Worm (Caenorhabditis elegans) whole organism, young adult: ENCODE data around the gene oig-3.

ENCODE experiments used
- B0261.1 ChIP-seq: sonication (generic microtip); optimal IDR thresholded peaks from 2 replicates; lab custom pipeline; 2016; ENCODE audit warnings: mild to moderate bottlenecking, missing genetic modification characterization, moderate library complexity, missing compliant biosample characterization
- B0336.3 ChIP-seq: fragments of 200-800 bp; sonication (Bioruptor generic); IDR thresholded peaks from 2 replicates; pipeline ENCODE4 v1.3.6; 2022; ENCODE audit warnings: missing genetic modification characterization, missing compliant biosample characterization
- D2030.7 ChIP-seq: fragments of 200-800 bp; sonication (Bioruptor generic); IDR thresholded peaks from 2 replicates; pipeline ENCODE4 v1.3.6; 2022; ENCODE audit warnings: missing genetic modification reagents, missing genetic modification characterization, missing compliant biosample characterization
- F22D6.2 ChIP-seq: sonication (generic microtip); optimal IDR thresholded peaks from 2 replicates; lab custom pipeline; 2016; ENCODE audit warnings: mild to moderate bottlenecking, missing genetic modification characterization, missing compliant biosample characterization
- F23B12.7 ChIP-seq: sonication (generic microtip); optimal IDR thresholded peaks from 2 replicates; lab custom pipeline; 2017; ENCODE audit warnings: missing genetic modification characterization, mild to moderate bottlenecking, missing compliant biosample characterization, antibody characterized with exemption, moderate library complexity; ENCODE audit not compliant: insufficient read depth
- F37B4.10 ChIP-seq: fragments of 200-800 bp; sonication (Bioruptor generic); IDR thresholded peaks from 2 replicates; pipeline ENCODE4 v1.3.6; 2022; ENCODE audit warnings: missing genetic modification characterization, missing compliant biosample characterization
- F39B2.1 ChIP-seq: fragments of 200-800 bp; sonication (Bioruptor generic); IDR thresholded peaks from 2 replicates; pipeline ENCODE4 v1.3.6; 2022; ENCODE audit warnings: missing genetic modification reagents, missing genetic modification characterization, missing compliant biosample characterization
- F55B11.4 ChIP-seq: sonication (generic microtip); optimal IDR thresholded peaks from 2 replicates; lab custom pipeline; 2016; ENCODE audit warnings: missing compliant biosample characterization, missing genetic modification characterization, borderline replicate concordance; ENCODE audit not compliant: insufficient read depth
- K11D2.4 ChIP-seq: fragments of 200-800 bp; sonication (Bioruptor generic); IDR thresholded peaks from 2 replicates; pipeline ENCODE4 v1.3.6; 2022; ENCODE audit warnings: missing genetic modification reagents, missing genetic modification characterization, missing compliant biosample characterization
- Y53G8AR.9 ChIP-seq: fragments of 200-800 bp; sonication (Bioruptor generic); conservative IDR thresholded peaks from 2 replicates; pipeline ENCODE4 v1.3.6; 2022; ENCODE audit warnings: missing genetic modification reagents, missing genetic modification characterization, missing compliant biosample characterization
- ama-1 ChIP-seq, 3 experiments: fragments of 150-350 bp in 1 of 3; sonication (generic microtip) in 2 of 3; optimal IDR thresholded peaks; 2 replicates each; lab custom pipeline; 2014 to 2018; ENCODE audit warnings: missing biosample characterization in 2 of 3, missing genetic modification characterization in 2 of 3, missing genetic modification reagents in 2 of 3
- bed-1 ChIP-seq: fragments of 200-800 bp; sonication (Bioruptor generic); IDR thresholded peaks from 2 replicates; pipeline ENCODE4 v1.3.6; 2022; ENCODE audit warnings: missing genetic modification reagents, missing genetic modification characterization, missing compliant biosample characterization
- cebp-1 ChIP-seq, 2 experiments: fragments of 200-800 bp in 1 of 2; sonication (Bioruptor generic) in 1 of 2; sonication (generic microtip) in 1 of 2; IDR thresholded peaks in 1 of 2; optimal IDR thresholded peaks in 1 of 2; 2 replicates each; pipeline versions ENCODE4 v1.3.6 to Lab custom; 2017 to 2022; ENCODE audit warnings: missing compliant biosample characterization in 2 of 2, missing genetic modification characterization in 2 of 2, mild to moderate bottlenecking in 1 of 2, missing genetic modification reagents in 1 of 2, moderate library complexity in 1 of 2
- cebp-2 ChIP-seq: fragments of 200-800 bp; sonication (Bioruptor generic); IDR thresholded peaks from 2 replicates; pipeline ENCODE4 v1.3.6; 2022; ENCODE audit warnings: missing genetic modification characterization, missing compliant biosample characterization
- dox-1 ChIP-seq: fragments of 200-800 bp; sonication (Bioruptor generic); IDR thresholded peaks from 2 replicates; pipeline ENCODE4 v1.3.6; 2022; ENCODE audit warnings: missing genetic modification reagents, missing genetic modification characterization, missing compliant biosample characterization
- dpff-1 ChIP-seq: sonication (generic microtip); optimal IDR thresholded peaks from 2 replicates; lab custom pipeline; 2017; ENCODE audit warnings: mild to moderate bottlenecking, missing genetic modification characterization, missing compliant biosample characterization
- efl-1 ChIP-seq: fragments of 150-350 bp; optimal IDR thresholded peaks from 2 replicates; lab custom pipeline; 2014; ENCODE audit warnings: missing biosample characterization, missing genetic modification reagents, missing genetic modification characterization
- egl-18 ChIP-seq: fragments of 200-800 bp; sonication (Bioruptor generic); IDR thresholded peaks from 2 replicates; pipeline ENCODE4 v1.3.6; 2022; ENCODE audit warnings: missing genetic modification reagents, missing genetic modification characterization, missing compliant biosample characterization
- him-1 ChIP-seq: sonication (generic microtip); optimal IDR thresholded peaks from 2 replicates; lab custom pipeline; 2016; ENCODE audit warnings: missing genotype, missing genetic modification reagents, missing genetic modification characterization, missing compliant biosample characterization
- hmg-1.2 ChIP-seq: fragments of 200-800 bp; sonication (Bioruptor generic); IDR thresholded peaks from 2 replicates; pipeline ENCODE4 v1.3.6; 2022; ENCODE audit warnings: missing genetic modification reagents, missing genetic modification characterization, missing compliant biosample characterization
- hsf-1 ChIP-seq: fragments of 200-800 bp; sonication (Bioruptor generic); IDR thresholded peaks from 2 replicates; pipeline ENCODE4 v1.3.6; 2022; ENCODE audit warnings: missing genetic modification reagents, missing genetic modification characterization, missing compliant biosample characterization
- lag-1 ChIP-seq: fragments of 200-800 bp; sonication (Bioruptor generic); IDR thresholded peaks from 2 replicates; pipeline ENCODE4 v1.3.6; 2022; ENCODE audit warnings: missing genetic modification reagents, missing genetic modification characterization, missing compliant biosample characterization
- lin-26 ChIP-seq: fragments of 200-800 bp; sonication (Bioruptor generic); IDR thresholded peaks from 2 replicates; pipeline ENCODE4 v1.3.6; 2022; ENCODE audit warnings: missing genetic modification reagents, missing genetic modification characterization, missing compliant biosample characterization
- lin-35 ChIP-seq, 3 experiments: fragments of 150-350 bp in 2 of 3; sonication (generic microtip) in 1 of 3; optimal IDR thresholded peaks; 2 replicates each; lab custom pipeline; 2014 to 2018; ENCODE audit warnings: missing biosample characterization in 3 of 3, missing genetic modification characterization in 3 of 3, missing genetic modification reagents in 3 of 3
- lin-40 ChIP-seq: sonication (generic microtip); optimal IDR thresholded peaks from 2 replicates; lab custom pipeline; 2016; ENCODE audit warnings: missing genetic modification characterization, mild to moderate bottlenecking, missing compliant biosample characterization, missing genotype, missing genetic modification reagents
- lin-54 ChIP-seq: fragments of 200-800 bp; sonication (Bioruptor generic); optimal IDR thresholded peaks from 2 replicates; lab custom pipeline; 2018; ENCODE audit warnings: mild to moderate bottlenecking, missing genetic modification characterization, missing compliant biosample characterization
- lir-1 ChIP-seq: fragments of 200-800 bp; sonication (Bioruptor generic); conservative IDR thresholded peaks from 2 replicates; pipeline ENCODE4 v1.3.6; 2022; ENCODE audit warnings: missing genetic modification reagents, missing genetic modification characterization, missing compliant biosample characterization
- lsl-1 ChIP-seq: fragments of 200-800 bp; sonication (Bioruptor generic); optimal IDR thresholded peaks from 2 replicates; lab custom pipeline; 2018; ENCODE audit warnings: mild to moderate bottlenecking, missing genetic modification characterization, moderate library complexity, missing compliant biosample characterization
- madf-3 ChIP-seq: fragments of 200-800 bp; sonication (Bioruptor generic); IDR thresholded peaks from 2 replicates; pipeline ENCODE4 v1.3.6; 2022; ENCODE audit warnings: missing genetic modification reagents, missing genetic modification characterization, missing compliant biosample characterization
- mcd-1 ChIP-seq: fragments of 200-800 bp; sonication (Bioruptor generic); IDR thresholded peaks from 2 replicates; pipeline ENCODE4 v1.3.6; 2022; ENCODE audit warnings: missing genetic modification reagents, missing genetic modification characterization, missing compliant biosample characterization
- mel-28 ChIP-seq: sonication (generic microtip); optimal IDR thresholded peaks from 2 replicates; lab custom pipeline; 2016; ENCODE audit warnings: borderline replicate concordance, mild to moderate bottlenecking, missing genetic modification characterization, missing compliant biosample characterization
- nfya-1 ChIP-seq: sonication (generic microtip); optimal IDR thresholded peaks from 2 replicates; lab custom pipeline; 2017; ENCODE audit warnings: antibody characterized with exemption, missing compliant biosample characterization, missing genetic modification characterization, borderline replicate concordance; ENCODE audit not compliant: insufficient read depth
- nhr-80 ChIP-seq: sonication (generic microtip); optimal IDR thresholded peaks from 2 replicates; lab custom pipeline; 2016; ENCODE audit warnings: missing genetic modification characterization, missing compliant biosample characterization
- rpc-1 ChIP-seq, 2 experiments: fragments of 150-350 bp in 1 of 2; sonication (generic microtip) in 1 of 2; optimal IDR thresholded peaks; 2 replicates each; lab custom pipeline; 2014 to 2018; ENCODE audit warnings: missing biosample characterization in 1 of 2, missing genetic modification characterization in 1 of 2, missing genetic modification reagents in 1 of 2, missing genotype in 1 of 2
- snpc-1.1 ChIP-seq: sonication (generic microtip); optimal IDR thresholded peaks from 2 replicates; lab custom pipeline; 2017; ENCODE audit warnings: missing genetic modification characterization, mild to moderate bottlenecking, missing compliant biosample characterization, antibody characterized with exemption, moderate library complexity, missing genotype, missing genetic modification reagents; ENCODE audit not compliant: insufficient read depth
- snpc-3.4 ChIP-seq: sonication (generic microtip); optimal IDR thresholded peaks from 2 replicates; lab custom pipeline; 2017; ENCODE audit warnings: missing genetic modification characterization, mild to moderate bottlenecking, missing compliant biosample characterization, antibody characterized with exemption, moderate library complexity, missing genotype, missing genetic modification reagents
- tbp1 ChIP-seq: fragments of 200-800 bp; sonication (Bioruptor generic); optimal IDR thresholded peaks from 2 replicates; lab custom pipeline; 2018; ENCODE audit warnings: mild to moderate bottlenecking, missing genetic modification characterization, missing compliant biosample characterization
- unc-130 ChIP-seq: sonication (generic microtip); optimal IDR thresholded peaks from 2 replicates; lab custom pipeline; 2016; ENCODE audit warnings: missing genetic modification reagents, missing genetic modification characterization, missing compliant biosample characterization
- xnd-1 ChIP-seq: sonication (generic microtip); optimal IDR thresholded peaks from 2 replicates; lab custom pipeline; 2016; ENCODE audit warnings: missing genotype, missing genetic modification reagents, missing genetic modification characterization, missing compliant biosample characterization
- ztf-26 ChIP-seq: sonication (generic microtip); optimal IDR thresholded peaks from 2 replicates; lab custom pipeline; 2017; ENCODE audit warnings: missing genetic modification characterization, missing compliant biosample characterization
- ztf-6 ChIP-seq: fragments of 200-800 bp; sonication (Bioruptor generic); IDR thresholded peaks from 2 replicates; pipeline ENCODE4 v1.3.6; 2022; ENCODE audit warnings: missing genetic modification reagents, missing genetic modification characterization, missing compliant biosample characterization

oig-3 gene

DNA sequence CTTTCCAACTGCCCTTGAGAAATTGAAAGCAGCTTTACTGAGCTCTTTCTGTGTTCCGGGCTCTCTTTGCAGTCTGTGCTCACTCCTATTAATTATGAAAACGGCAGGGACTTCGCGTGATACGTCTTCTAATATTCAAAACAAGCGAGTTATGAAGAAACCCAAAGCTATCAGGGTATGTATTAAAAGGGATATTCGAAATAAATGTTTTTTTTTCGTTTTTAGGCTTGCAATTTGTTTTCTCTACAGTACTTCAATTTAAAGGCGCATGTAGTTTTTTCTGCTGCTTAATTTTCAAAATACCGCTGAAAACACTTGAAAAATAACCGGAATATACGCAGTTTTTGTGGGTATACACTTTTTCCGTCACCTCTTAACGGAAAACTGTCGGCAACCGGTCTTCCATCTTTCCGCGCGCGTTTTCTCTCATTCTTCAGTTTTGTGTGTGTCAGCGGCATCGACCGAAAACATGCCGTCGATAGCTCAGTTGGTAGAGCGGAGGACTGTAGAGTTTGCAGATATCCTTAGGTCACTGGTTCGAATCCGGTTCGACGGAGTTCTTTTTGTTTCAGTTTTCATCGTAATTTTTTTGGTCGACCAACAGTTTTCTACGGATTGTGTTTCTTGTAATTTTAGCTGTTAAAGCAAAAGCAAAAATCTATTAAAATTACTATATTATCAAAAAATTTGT is 40.2 kb upstream of the oig-3 start, which contains the start of gene gasr-8 (continued):
- no peak for TF ChIP-seq snpc-1.1
- TF ChIP-seq B0261.1 (tag; lab: Kevin White, UChicago): peak; percentile 85
- peak; percentile 15; the same call in 1 of the 2 replicates for TF ChIP-seq mcd-1
- TF ChIP-seq dpff-1: no peak
- no peak for TF ChIP-seq egl-18 (GFP tag; lab: Robert Waterston, UW)
- peak; percentile 8 for TF ChIP-seq unc-130
- peak; percentile 66 for TF ChIP-seq rpc-1 (optimal IDR thresholded peaks at IDR 0.05; lab: Kevin White, UChicago)
- TF ChIP-seq rpc-1 (tag; optimal IDR thresholded peaks at IDR 0.05; lab: Kevin White, UChicago): peak; percentile 82
- TF ChIP-seq Y53G8AR.9 (GFP tag; lab: Robert Waterston, UW): no peak
- no peak for TF ChIP-seq cebp-2 (GFP tag; lab: Robert Waterston, UW)
- peak; percentile 80 for TF ChIP-seq lin-26 (GFP tag; lab: Robert Waterston, UW)
- peak; percentile 48 for TF ChIP-seq F23B12.7 (tag; lab: Kevin White, UChicago)
- peak; percentile 63 for TF ChIP-seq D2030.7 (GFP tag; lab: Robert Waterston, UW)
- peak; percentile 42 for TF ChIP-seq him-1 (tag; lab: Kevin White, UChicago)
- 0 out of 2 replicates have a peak, but pooled peaks have one; percentile 4 for TF ChIP-seq madf-3
- TF ChIP-seq lsl-1 (GFP tag; lab: Kevin White, UChicago): peak; percentile 73
- TF ChIP-seq snpc-3.4 (tag; lab: Kevin White, UChicago): peak; percentile 29
- peak; percentile 45; the same call in 1 of the 2 replicates for TF ChIP-seq dox-1 (GFP tag; lab: Robert Waterston, UW)
- peak; percentile 90 for TF ChIP-seq tbp1 (GFP tag; lab: Kevin White, UChicago)
- no peak for TF ChIP-seq ama-1 (optimal IDR thresholded peaks at IDR 0.05; lab: Kevin White, UChicago)
- TF ChIP-seq ama-1 (GFP tag; optimal IDR thresholded peaks at IDR 0.05; lab: Kevin White, UChicago): peak in 1 of 2 experiments; percentile 51
- peak; percentile 73 for TF ChIP-seq hsf-1 (GFP tag; lab: Robert Waterston, UW)
- peak; percentile 26 for TF ChIP-seq lin-54 (GFP tag; lab: Kevin White, UChicago)
- TF ChIP-seq xnd-1 (tag; lab: Kevin White, UChicago): peak; percentile 64

DNA sequence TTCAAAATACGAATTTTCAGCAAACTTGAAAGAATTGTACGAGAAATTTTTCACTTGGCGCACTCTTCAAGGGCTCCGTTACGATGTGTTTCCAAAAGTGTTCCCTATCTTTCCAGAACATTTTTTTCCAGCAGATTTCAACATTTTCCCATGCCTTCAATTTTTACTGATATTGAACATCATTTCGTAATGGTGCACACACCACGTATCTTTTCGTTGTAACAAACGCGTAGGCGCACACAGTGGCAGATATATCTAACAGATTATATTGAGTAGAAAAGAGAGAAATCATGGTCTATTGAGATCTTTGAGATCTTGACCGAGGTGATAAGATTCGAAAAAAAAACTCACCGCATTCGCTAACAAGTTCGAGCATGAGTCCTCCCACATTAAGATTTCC is 33.7 kb upstream of the oig-3 start:
- TF ChIP-seq F55B11.4 (no peak), F37B4.10 (GFP tag; lab: Robert Waterston, UW) (no peak), xnd-1 (tag; lab: Kevin White, UChicago) (no peak), efl-1 (GFP tag; lab: Kevin White, UChicago) (no peak), ztf-6 (no peak), D2030.7 (GFP tag; lab: Robert Waterston, UW) (no peak), F39B2.1 (no peak), cebp-1 (GFP tag; IDR thresholded peaks at IDR 0.05; lab: Robert Waterston, UW) (no peak), cebp-1 (tag; optimal IDR thresholded peaks at IDR 0.05; lab: Kevin White, UChicago) (peak; percentile 57)

DNA sequence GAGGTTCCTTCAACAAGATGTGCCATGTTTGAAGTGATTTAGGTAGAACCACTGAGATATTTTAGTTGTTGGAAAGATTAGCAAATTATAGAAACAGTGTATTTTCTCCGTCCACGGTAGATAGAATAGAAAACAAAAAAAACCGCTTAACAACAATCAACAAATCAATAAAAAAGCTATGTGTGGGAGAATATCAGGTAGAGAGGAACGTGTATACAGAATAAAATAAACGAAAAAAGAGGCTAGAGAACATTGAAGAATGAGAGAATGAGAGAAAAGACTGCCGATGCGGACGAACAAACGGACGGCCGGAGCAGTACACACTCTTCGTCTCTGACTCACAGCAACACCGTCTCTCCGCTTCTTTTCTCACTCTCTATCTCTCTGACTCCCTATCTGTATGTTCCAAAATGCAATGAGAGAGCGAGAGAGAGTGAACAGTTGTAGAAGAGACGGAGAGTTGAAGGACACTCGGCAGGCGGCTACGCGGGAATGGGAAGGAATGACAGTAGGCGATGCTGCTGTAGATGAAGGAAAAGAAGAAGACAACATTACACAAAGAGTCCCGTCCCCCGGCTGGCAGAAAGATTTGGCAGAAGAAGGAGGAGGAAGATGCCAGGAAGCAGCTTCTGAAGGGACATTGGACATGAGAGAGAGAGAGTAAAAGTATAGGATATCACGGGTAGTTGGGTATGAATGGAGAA is 32.7 kb upstream of the oig-3 start, which contains the start of gene unc-112:
TSS of gene unc-112 (minus strand) at position 51 of the 704 bp plus-strand sequence.
- TF ChIP-seq lin-35 (GFP tag; optimal IDR thresholded peaks at IDR 0.05; lab: Kevin White, UChicago): peak in 1 of 3 experiments; percentile 33
- no peak for TF ChIP-seq nfya-1 (tag; lab: Kevin White, UChicago)
- no peak for TF ChIP-seq bed-1 (GFP tag; lab: Robert Waterston, UW)
- TF ChIP-seq lin-40 (tag; lab: Kevin White, UChicago): no peak
- TF ChIP-seq hmg-1.2 (GFP tag; lab: Robert Waterston, UW): peak; percentile 86
- TF ChIP-seq lag-1 (GFP tag; lab: Robert Waterston, UW): no peak
- TF ChIP-seq ztf-26 (tag; lab: Kevin White, UChicago): peak; percentile 28
- 0 out of 2 replicates have a peak, but pooled peaks have one; percentile 26 for TF ChIP-seq K11D2.4 (GFP tag; lab: Robert Waterston, UW)
- TF ChIP-seq F22D6.2 (tag; lab: Kevin White, UChicago): no peak
- TF ChIP-seq mel-28: no peak
- no peak for TF ChIP-seq lir-1 (GFP tag; lab: Robert Waterston, UW)
- peak; percentile 96 for TF ChIP-seq nhr-80 (tag; lab: Kevin White, UChicago)
- TF ChIP-seq lsl-1 (GFP tag; lab: Kevin White, UChicago): no peak
- TF ChIP-seq cebp-1 (GFP tag; IDR thresholded peaks at IDR 0.05; lab: Robert Waterston, UW): no peak
- TF ChIP-seq cebp-1 (tag; optimal IDR thresholded peaks at IDR 0.05; lab: Kevin White, UChicago): peak; percentile 73
- TF ChIP-seq hsf-1 (GFP tag; lab: Robert Waterston, UW): 0 out of 2 replicates have a peak, but pooled peaks have one; percentile 18
- TF ChIP-seq B0336.3 (GFP tag; lab: Robert Waterston, UW): peak; percentile 61; the same call in 1 of the 2 replicates
